Fruit fly (Drosophila melanogaster) whole organism, wandering third instar larva: ENCODE results near the gene CG14153.

Experiments used
- CrebA ChIP-seq: fragments of 200-800 bp; sonication (Bioruptor generic); optimal IDR thresholded peaks from 2 replicates; lab custom pipeline; 2016; ENCODE audit warnings: missing biosample characterization, mild to moderate bottlenecking, missing genetic modification characterization, borderline replicate concordance
- Hnf4 ChIP-seq: fragments of 200-800 bp; sonication (Bioruptor generic); optimal IDR thresholded peaks from 2 replicates; lab custom pipeline; 2016; ENCODE audit warnings: missing biosample characterization, mild to moderate bottlenecking, missing genetic modification characterization
- N ChIP-seq: fragments of >200 bp; optimal IDR thresholded peaks from 2 replicates; lab custom pipeline; 2018; ENCODE audit warnings: missing biosample characterization, missing external identifiers, missing genetic modification characterization
- dmrt93B ChIP-seq: fragments of 200-800 bp; sonication (Bioruptor generic); optimal IDR thresholded peaks from 2 replicates; lab custom pipeline; 2018; ENCODE audit warnings: missing biosample characterization, mild to moderate bottlenecking, missing genetic modification characterization
- dsf ChIP-seq: sonication (Bioruptor generic); optimal IDR thresholded peaks from 2 replicates; lab custom pipeline; 2016; ENCODE audit warnings: missing biosample characterization, missing genetic modification characterization, borderline replicate concordance
- fru ChIP-seq: fragments of 200-800 bp; sonication (Bioruptor generic); optimal IDR thresholded peaks from 3 replicates; lab custom pipeline; 2016; ENCODE audit warnings: missing biosample characterization, mild to moderate bottlenecking, missing genetic modification characterization
- jim ChIP-seq: fragments of 175-275, 200-325 bp; sonication (Bioruptor generic); optimal IDR thresholded peaks from 2 replicates; lab custom pipeline; 2016; ENCODE audit warnings: missing biosample characterization, mild to moderate bottlenecking, missing genetic modification characterization
- pan ChIP-seq: fragments of >200 bp; optimal IDR thresholded peaks from 2 replicates; lab custom pipeline; 2017
- psq ChIP-seq: fragments of 200-800 bp; sonication (Bioruptor generic); optimal IDR thresholded peaks from 3 replicates; lab custom pipeline; 2017; ENCODE audit warnings: missing biosample characterization, mild to moderate bottlenecking, missing genetic modification characterization, moderate library complexity
- sage ChIP-seq: fragments of 200-800 bp; sonication (Bioruptor generic); optimal IDR thresholded peaks from 2 replicates; lab custom pipeline; 2016; ENCODE audit warnings: missing biosample characterization, mild to moderate bottlenecking, missing genetic modification characterization

- TF ChIP-seq jim (GFP tag; lab: Kevin White, UChicago) (peak; percentile 42), CrebA (GFP tag; lab: Kevin White, UChicago) (peak; percentile 51), N (GFP tag; lab: Kevin White, UChicago) (no peak), psq (GFP tag; lab: Kevin White, UChicago) (peak; percentile 82), Hnf4 (peak; percentile 74), pan (lab: Kevin White, UChicago) (no peak), sage (GFP tag; lab: Kevin White, UChicago) (no peak), dmrt93B (GFP tag; lab: Kevin White, UChicago) (peak; percentile 71), fru (peak; percentile 94), dsf (GFP tag; lab: Kevin White, UChicago) (no peak)
Measured at dm6 chr3L:10678545-10679067, 35.3 kb downstream of the CG14153 start.
